Worm (Caenorhabditis elegans) whole organism, young adult: ENCODE results near the gene C05G5.1.

ENCODE experiments used
- F10E7.11 ChIP-seq: sonication (generic microtip); optimal IDR thresholded peaks from 2 replicates; lab custom pipeline; 2017; ENCODE audit warnings: mild to moderate bottlenecking, missing genetic modification characterization, moderate library complexity, missing compliant biosample characterization
- F57A8.1 ChIP-seq: fragments of 200-800 bp; sonication (Bioruptor generic); optimal IDR thresholded peaks from 2 replicates; lab custom pipeline; 2018; ENCODE audit warnings: mild to moderate bottlenecking, missing genetic modification characterization, moderate library complexity, missing compliant biosample characterization
- let-607 ChIP-seq, 2 experiments: fragments of 200-800 bp in 1 of 2; sonication (Bioruptor generic) in 1 of 2; sonication (generic microtip) in 1 of 2; optimal IDR thresholded peaks; 2 replicates each; lab custom pipeline; 2016 to 2018; ENCODE audit warnings: mild to moderate bottlenecking in 2 of 2, missing compliant biosample characterization in 2 of 2, missing genetic modification characterization in 2 of 2, moderate library complexity in 2 of 2, missing genotype in 1 of 2
- lsl-1 ChIP-seq: fragments of 200-800 bp; sonication (Bioruptor generic); optimal IDR thresholded peaks from 2 replicates; lab custom pipeline; 2018; ENCODE audit warnings: mild to moderate bottlenecking, missing genetic modification characterization, moderate library complexity, missing compliant biosample characterization

ce11 chrX:14704933-14705332, 35.0 kb downstream of the C05G5.1 start:
- TF ChIP-seq F57A8.1 (GFP tag; lab: Kevin White, UChicago) = no peak
- no peak for TF ChIP-seq F10E7.11 (tag; lab: Kevin White, UChicago)
- no peak for TF ChIP-seq let-607 (tag; optimal IDR thresholded peaks at IDR 0.05; lab: Kevin White, UChicago)
- TF ChIP-seq lsl-1 (GFP tag; lab: Kevin White, UChicago) = no peak
